Worm (Caenorhabditis elegans) whole organism, young adult: Measurements from ENCODE around the gene che-7.

Source experiments
- C06A6.2 ChIP-seq: fragments of 200-800 bp; sonication (Bioruptor generic); conservative IDR thresholded peaks from 2 replicates; pipeline ENCODE4 v1.3.6; 2022; ENCODE audit warnings: missing genetic modification characterization, missing compliant biosample characterization
- K12H6.12 ChIP-seq: fragments of 200-800 bp; sonication (Bioruptor generic); optimal IDR thresholded peaks from 2 replicates; lab custom pipeline; 2018; ENCODE audit warnings: mild to moderate bottlenecking, missing genetic modification characterization, missing compliant biosample characterization
- ama-1 ChIP-seq, 3 experiments: fragments of 150-350 bp in 1 of 3; sonication (generic microtip) in 2 of 3; optimal IDR thresholded peaks; 2 replicates each; lab custom pipeline; 2014 to 2018; ENCODE audit warnings: missing biosample characterization in 2 of 3, missing genetic modification characterization in 2 of 3, missing genetic modification reagents in 2 of 3
- attf-3 ChIP-seq: fragments of 200-800 bp; sonication (Bioruptor generic); conservative IDR thresholded peaks from 2 replicates; pipeline ENCODE4 v1.3.6; 2022; ENCODE audit warnings: missing genetic modification reagents, missing genetic modification characterization, missing compliant biosample characterization
- ceh-40 ChIP-seq: fragments of 200-800 bp; sonication (Bioruptor generic); IDR thresholded peaks from 2 replicates; pipeline ENCODE4 v1.3.6; 2022; ENCODE audit warnings: missing genetic modification characterization, missing compliant biosample characterization
- dpl-1 ChIP-seq: fragments of 150-350 bp; optimal IDR thresholded peaks from 2 replicates; lab custom pipeline; 2014; ENCODE audit warnings: missing biosample characterization, missing genetic modification reagents, missing genetic modification characterization
- ztf-26 ChIP-seq: sonication (generic microtip); optimal IDR thresholded peaks from 2 replicates; lab custom pipeline; 2017; ENCODE audit warnings: missing genetic modification characterization, missing compliant biosample characterization
- ztf-3 ChIP-seq: fragments of 200-800 bp; sonication (Bioruptor generic); optimal IDR thresholded peaks from 2 replicates; lab custom pipeline; 2018; ENCODE audit warnings: mild to moderate bottlenecking, missing genetic modification characterization, missing compliant biosample characterization

- TF ChIP-seq K12H6.12 (tag; lab: Kevin White, UChicago) (no peak), ztf-26 (tag; lab: Kevin White, UChicago) (no peak), ztf-3 (no peak), dpl-1 (GFP tag; lab: Kevin White, UChicago) (no peak), C06A6.2 (no peak), ceh-40 (GFP tag; lab: Robert Waterston, UW) (no peak), ama-1 (optimal IDR thresholded peaks at IDR 0.05; lab: Kevin White, UChicago) (no peak), ama-1 (GFP tag; optimal IDR thresholded peaks at IDR 0.05; lab: Kevin White, UChicago) (no peak), attf-3 (GFP tag; lab: Robert Waterston, UW) (no peak)
Measured at ce11 chrV:7969107-7969506, at the start of gene che-7.
